Worm (Caenorhabditis elegans) whole organism, late embryonic: ENCODE data around the gene dnj-2.
"Not testable (repeated sequence)": the region's sequence is repeated elsewhere in the genome, so short reads cannot be mapped to it uniquely, and the experiment has no call there.

ENCODE experiments used
- C08G9.2 ChIP-seq: sonication (generic microtip); optimal IDR thresholded peaks from 2 replicates; lab custom pipeline; 2016; ENCODE audit warnings: mild to moderate bottlenecking, missing genetic modification characterization, moderate library complexity, missing compliant biosample characterization
- T23F11.4 ChIP-seq: fragments of 200-800 bp; sonication (Bioruptor generic); optimal IDR thresholded peaks from 2 replicates; lab custom pipeline; 2018; ENCODE audit warnings: mild to moderate bottlenecking, missing genetic modification characterization, missing compliant biosample characterization
- Y22D7AL.16 ChIP-seq: sonication (generic microtip); optimal IDR thresholded peaks from 2 replicates; lab custom pipeline; 2016; ENCODE audit warnings: missing genetic modification characterization, missing compliant biosample characterization
- ahr-1 ChIP-seq: sonication (generic microtip); optimal IDR thresholded peaks from 2 replicates; lab custom pipeline; 2016; ENCODE audit warnings: missing genetic modification characterization, missing compliant biosample characterization
- ceh-14 ChIP-seq: sonication (generic microtip); optimal IDR thresholded peaks from 2 replicates; lab custom pipeline; 2016; ENCODE audit warnings: missing genotype, missing genetic modification characterization, missing compliant biosample characterization
- ceh-19 ChIP-seq: fragments of 200-800 bp; sonication (Bioruptor generic); optimal IDR thresholded peaks from 2 replicates; lab custom pipeline; 2018; ENCODE audit warnings: mild to moderate bottlenecking, missing genetic modification characterization, missing compliant biosample characterization
- ceh-22 ChIP-seq: sonication (generic microtip); optimal IDR thresholded peaks from 2 replicates; lab custom pipeline; 2017; ENCODE audit warnings: missing biosample characterization, missing genetic modification characterization
- ceh-24 ChIP-seq: sonication (generic microtip); optimal IDR thresholded peaks from 2 replicates; lab custom pipeline; 2016; ENCODE audit warnings: mild to moderate bottlenecking, missing genetic modification characterization, missing compliant biosample characterization
- ceh-31 ChIP-seq: sonication (generic microtip); optimal IDR thresholded peaks from 2 replicates; lab custom pipeline; 2016; ENCODE audit warnings: missing genetic modification characterization, missing compliant biosample characterization
- ceh-45 ChIP-seq: fragments of 200-800 bp; sonication (Bioruptor generic); IDR thresholded peaks from 2 replicates; pipeline ENCODE4 v1.3.6; 2022; ENCODE audit warnings: missing genetic modification reagents, missing genetic modification characterization, missing compliant biosample characterization
- ceh-48 ChIP-seq: sonication (generic microtip); optimal IDR thresholded peaks from 2 replicates; lab custom pipeline; 2016; ENCODE audit warnings: missing genetic modification characterization, inconsistent platforms, missing compliant biosample characterization
- ceh-6 ChIP-seq: fragments of 200-800 bp; sonication (Bioruptor generic); optimal IDR thresholded peaks from 2 replicates; lab custom pipeline; 2018; ENCODE audit warnings: mild to moderate bottlenecking, missing genetic modification characterization, missing compliant biosample characterization
- ceh-9 ChIP-seq: sonication (generic microtip); optimal IDR thresholded peaks from 2 replicates; lab custom pipeline; 2016; ENCODE audit warnings: mild to moderate bottlenecking, missing genetic modification characterization, inconsistent platforms, missing compliant biosample characterization
- che-1 ChIP-seq: sonication (generic microtip); optimal IDR thresholded peaks from 2 replicates; lab custom pipeline; 2016; ENCODE audit warnings: mild to moderate bottlenecking, missing genetic modification characterization, missing compliant biosample characterization
- dve-1 ChIP-seq: sonication (generic microtip); optimal IDR thresholded peaks from 2 replicates; lab custom pipeline; 2017; ENCODE audit warnings: antibody characterized with exemption, mild to moderate bottlenecking, missing genetic modification characterization, missing compliant biosample characterization
- ets-4 ChIP-seq: sonication (generic microtip); optimal IDR thresholded peaks from 2 replicates; lab custom pipeline; 2016; ENCODE audit warnings: missing genetic modification characterization, missing compliant biosample characterization
- fax-1 ChIP-seq: sonication (generic microtip); optimal IDR thresholded peaks from 2 replicates; lab custom pipeline; 2016; ENCODE audit warnings: missing genotype, missing genetic modification characterization, missing compliant biosample characterization
- gmeb-2 ChIP-seq: sonication (generic microtip); optimal IDR thresholded peaks from 2 replicates; lab custom pipeline; 2016; ENCODE audit warnings: missing genetic modification characterization, inconsistent platforms, missing compliant biosample characterization
- hlh-13 ChIP-seq: fragments of 200-800 bp; sonication (Bioruptor generic); optimal IDR thresholded peaks from 2 replicates; lab custom pipeline; 2018; ENCODE audit warnings: mild to moderate bottlenecking, missing genetic modification characterization, missing compliant biosample characterization
- hlh-15 ChIP-seq: sonication (generic microtip); optimal IDR thresholded peaks from 2 replicates; lab custom pipeline; 2016; ENCODE audit warnings: missing genetic modification characterization, missing compliant biosample characterization
- hlh-30 ChIP-seq: sonication (generic microtip); optimal IDR thresholded peaks from 2 replicates; lab custom pipeline; 2017; ENCODE audit warnings: antibody characterized with exemption, missing genetic modification characterization, missing compliant biosample characterization; ENCODE audit not compliant: insufficient read depth
- hlh-6 ChIP-seq: sonication (generic microtip); optimal IDR thresholded peaks from 2 replicates; lab custom pipeline; 2016; ENCODE audit warnings: missing genotype, missing genetic modification characterization, missing compliant biosample characterization
- hlh-8 ChIP-seq: sonication (generic microtip); optimal IDR thresholded peaks from 2 replicates; lab custom pipeline; 2016; ENCODE audit warnings: missing genotype, missing genetic modification characterization, missing compliant biosample characterization
- lim-6 ChIP-seq: sonication (generic microtip); optimal IDR thresholded peaks from 2 replicates; lab custom pipeline; 2016; ENCODE audit warnings: missing genetic modification characterization, missing compliant biosample characterization
- odd-2 ChIP-seq: sonication (generic microtip); optimal IDR thresholded peaks from 2 replicates; lab custom pipeline; 2017; ENCODE audit warnings: antibody characterized with exemption, mild to moderate bottlenecking, missing genetic modification characterization, missing compliant biosample characterization
- pax-1 ChIP-seq: fragments of 150-350 bp; optimal IDR thresholded peaks from 2 replicates; lab custom pipeline; 2014; ENCODE audit warnings: missing biosample characterization, missing genetic modification characterization
- pha-4 ChIP-seq: fragments of 150-350 bp; optimal IDR thresholded peaks from 2 replicates; lab custom pipeline; 2018; ENCODE audit warnings: missing biosample characterization, missing genetic modification reagents, missing genetic modification characterization
- pqm-1 ChIP-seq: sonication (generic microtip); optimal IDR thresholded peaks from 2 replicates; lab custom pipeline; 2016; ENCODE audit warnings: missing genetic modification characterization, missing compliant biosample characterization
- rnt-1 ChIP-seq: sonication (generic microtip); optimal IDR thresholded peaks from 2 replicates; lab custom pipeline; 2016; ENCODE audit warnings: missing genetic modification characterization, missing compliant biosample characterization
- sdc-2 ChIP-seq: sonication (generic microtip); optimal IDR thresholded peaks from 2 replicates; lab custom pipeline; 2016; ENCODE audit warnings: missing genotype, missing genetic modification characterization, missing compliant biosample characterization
- sox-2 ChIP-seq: fragments of 200-800 bp; sonication (Bioruptor generic); IDR thresholded peaks from 2 replicates; pipeline ENCODE4 v1.3.6; 2022; ENCODE audit warnings: missing genetic modification reagents, missing genetic modification characterization, missing compliant biosample characterization
- sox-4 ChIP-seq: sonication (generic microtip); optimal IDR thresholded peaks from 2 replicates; lab custom pipeline; 2017; ENCODE audit warnings: mild to moderate bottlenecking, missing genetic modification characterization, inconsistent platforms, missing compliant biosample characterization
- tbx-2 ChIP-seq: sonication (generic microtip); optimal IDR thresholded peaks from 2 replicates; lab custom pipeline; 2016; ENCODE audit warnings: missing genetic modification characterization, missing compliant biosample characterization
- ttx-3 ChIP-seq: sonication (generic microtip); optimal IDR thresholded peaks from 2 replicates; lab custom pipeline; 2016; ENCODE audit warnings: missing genetic modification reagents, missing genetic modification characterization, missing compliant biosample characterization
- unc-3 ChIP-seq, 2 experiments: fragments of 200-800 bp in 1 of 2; sonication (Bioruptor generic) in 1 of 2; sonication (generic microtip) in 1 of 2; conservative IDR thresholded peaks in 1 of 2; optimal IDR thresholded peaks in 1 of 2; 2 replicates each; pipeline versions ENCODE4 v1.3.6 to Lab custom; 2016 to 2022; ENCODE audit warnings: missing compliant biosample characterization in 2 of 2, missing genetic modification characterization in 2 of 2, missing genetic modification reagents in 1 of 2
- unc-42 ChIP-seq: sonication (generic microtip); optimal IDR thresholded peaks from 2 replicates; lab custom pipeline; 2016; ENCODE audit warnings: missing genotype, missing genetic modification characterization, missing compliant biosample characterization
- unc-86 ChIP-seq: sonication (generic microtip); optimal IDR thresholded peaks from 2 replicates; lab custom pipeline; 2016; ENCODE audit warnings: missing genetic modification characterization, missing compliant biosample characterization

dnj-2 gene

ce11 chrIV:11326939-11327565 lies 13.3 kb upstream of the dnj-2 start, which contains the start of gene B0035.21:
Gene B0035.21, plus strand, starts transcription at chrIV:11327260.
- TF ChIP-seq sdc-2 = no peak
- no peak for TF ChIP-seq hlh-15 (tag; lab: Kevin White, UChicago)
- TF ChIP-seq che-1 (tag; lab: Kevin White, UChicago) = no peak
- no peak for TF ChIP-seq Y22D7AL.16 (tag; lab: Kevin White, UChicago)
- TF ChIP-seq gmeb-2 (tag; lab: Kevin White, UChicago) = no peak
- TF ChIP-seq pax-1 = no peak
- no peak for TF ChIP-seq unc-86 (tag; lab: Kevin White, UChicago)
- no peak for TF ChIP-seq hlh-30 (tag; lab: Kevin White, UChicago)
- no peak for TF ChIP-seq ceh-45 (GFP tag; lab: Robert Waterston, UW)
- no peak for TF ChIP-seq odd-2
- no peak for TF ChIP-seq pqm-1
- TF ChIP-seq ceh-22 (tag; lab: Kevin White, UChicago) = no peak
- TF ChIP-seq ceh-19 (GFP tag; lab: Kevin White, UChicago) = no peak
- TF ChIP-seq ceh-14 (tag; lab: Kevin White, UChicago) = no peak
- TF ChIP-seq sox-2 (GFP tag; lab: Robert Waterston, UW) = no peak
- no peak for TF ChIP-seq hlh-13 (GFP tag; lab: Kevin White, UChicago)
- TF ChIP-seq hlh-6 (tag; lab: Kevin White, UChicago) = no peak

ce11 chrIV:11324741-11325140 lies 11.0 kb upstream of the dnj-2 start, which contains the start of gene his-48:
Gene his-48, plus strand, starts transcription at chrIV:11324745.
- TF ChIP-seq che-1 (tag; lab: Kevin White, UChicago); pax-1; tbx-2 (tag; lab: Kevin White, UChicago): not testable (repeated sequence)
- TF ChIP-seq, all 69 proteins: peak for 0; not testable (repeated sequence) for 69

- no peak for TF ChIP-seq pqm-1
- TF ChIP-seq tbx-2 (tag; lab: Kevin White, UChicago) = no peak
- no peak for TF ChIP-seq ceh-9 (tag; lab: Kevin White, UChicago)
- no peak for TF ChIP-seq ceh-6
- TF ChIP-seq rnt-1 (tag; lab: Kevin White, UChicago) = no peak
- TF ChIP-seq lim-6 = no peak
- TF ChIP-seq ahr-1 = no peak
- no peak for TF ChIP-seq hlh-6 (tag; lab: Kevin White, UChicago)
- TF ChIP-seq unc-3 (GFP tag; conservative IDR thresholded peaks at IDR 0.05; lab: Robert Waterston, UW) = no peak
- no peak for TF ChIP-seq unc-3 (tag; optimal IDR thresholded peaks at IDR 0.05; lab: Kevin White, UChicago)
- TF ChIP-seq sox-2 (GFP tag; lab: Robert Waterston, UW) = no peak
- TF ChIP-seq C08G9.2 = no peak
- no peak for TF ChIP-seq ceh-22 (tag; lab: Kevin White, UChicago)
- no peak for TF ChIP-seq Y22D7AL.16 (tag; lab: Kevin White, UChicago)
- TF ChIP-seq hlh-15 (tag; lab: Kevin White, UChicago) = no peak
- no peak for TF ChIP-seq pha-4 (tag; lab: Kevin White, UChicago)
- TF ChIP-seq ttx-3 (tag; lab: Kevin White, UChicago) = no peak
- TF ChIP-seq sdc-2 = no peak
- TF ChIP-seq odd-2 = no peak
- no peak for TF ChIP-seq ceh-48 (tag; lab: Kevin White, UChicago)
These were observed 9.9 kb upstream of the dnj-2 start for ce11 chrIV:11323666-11324065.

- TF ChIP-seq T23F11.4 (no peak), fax-1 (no peak), odd-2 (no peak), ceh-24 (tag; lab: Kevin White, UChicago) (no peak), dve-1 (tag; lab: Kevin White, UChicago) (no peak), ceh-19 (GFP tag; lab: Kevin White, UChicago) (no peak), rnt-1 (tag; lab: Kevin White, UChicago) (no peak), unc-42 (tag; lab: Kevin White, UChicago) (no peak), ceh-48 (tag; lab: Kevin White, UChicago) (no peak), ceh-31 (tag; lab: Kevin White, UChicago) (no peak), tbx-2 (tag; lab: Kevin White, UChicago) (no peak), sox-4 (tag; lab: Kevin White, UChicago) (no peak), hlh-8 (tag; lab: Kevin White, UChicago) (no peak), lim-6 (no peak), ets-4 (tag; lab: Kevin White, UChicago) (no peak), hlh-30 (tag; lab: Kevin White, UChicago) (no peak)
These were observed 6.7 kb upstream of the dnj-2 start, which contains the start of gene edg-1 for ce11 chrIV:11320500-11320899. Gene edg-1, plus strand, starts transcription at chrIV:11320800.
